Worm (Caenorhabditis elegans): ENCODE results near the gene C13A2.10.

- TF ChIP-seq pha-4 (tag; optimal IDR thresholded peaks at IDR 0.05), result no peak
- no peak for TF ChIP-seq ceh-14 (tag; optimal IDR thresholded peaks at IDR 0.05)
- TF ChIP-seq zip-5 (tag; optimal IDR thresholded peaks at IDR 0.05), result no peak
- no peak for TF ChIP-seq odd-2 (tag; optimal IDR thresholded peaks at IDR 0.05)
- no peak for TF ChIP-seq ceh-9 (tag; optimal IDR thresholded peaks at IDR 0.05)
- TF ChIP-seq ama-1 (optimal IDR thresholded peaks at IDR 0.05), result no peak
- TF ChIP-seq ets-4 (tag; optimal IDR thresholded peaks at IDR 0.05), result no peak
Observed at ce11 chrV:7297263-7297662, 22.4 kb upstream of the C13A2.10 start, which contains the start of gene srj-32.
